Worm (Caenorhabditis elegans): ENCODE measurements around the gene T04F8.3.

The T04F8.3 gene

ce11 chrX:11661625-11662024 lies 3.2 kb downstream of the T04F8.3 start, which contains the start of gene sfxn-1.5 (continued):
- TF ChIP-seq hlh-30 (tag; optimal IDR thresholded peaks at IDR 0.05; ENCODE audit: insufficient read depth) (peak; percentile 16), zip-2 (tag; optimal IDR thresholded peaks at IDR 0.05) (no peak), cey-2 (tag; optimal IDR thresholded peaks at IDR 0.05; ENCODE audit: borderline replicate concordance, insufficient read depth) (no peak), fkh-10 (GFP tag; optimal IDR thresholded peaks at IDR 0.05) (no peak), unc-39 (tag; optimal IDR thresholded peaks at IDR 0.05) (no peak), spr-1 (tag; optimal IDR thresholded peaks at IDR 0.05) (no peak), lim-7 (GFP tag; IDR thresholded peaks at IDR 0.05) (no peak), ctbp-1 (GFP tag; IDR thresholded peaks at IDR 0.05) (no peak), mdl-1 (tag; optimal IDR thresholded peaks at IDR 0.05) (peak in 1 of 2 experiments; percentile 83), spr-3 (GFP tag; optimal IDR thresholded peaks at IDR 0.05) (no peak), ama-1 (optimal IDR thresholded peaks at IDR 0.05) (no peak), pha-4 (GFP tag; IDR thresholded peaks at IDR 0.05) (peak; percentile 29; the same call in 1 of the 2 replicates), pha-4 (tag; optimal IDR thresholded peaks at IDR 0.05) (no peak), D1046.2 (GFP tag; IDR thresholded peaks at IDR 0.05) (no peak), tra-1 (GFP tag; IDR thresholded peaks at IDR 0.05) (peak; percentile 68), mes-2 (tag; optimal IDR thresholded peaks at IDR 0.05; ENCODE audit: poor library complexity, severe bottlenecking) (peak; percentile 39), T26A8.4 (GFP tag; IDR thresholded peaks at IDR 0.05) (no peak)

ce11 chrX:11662069-11662468 lies 3.6 kb downstream of the T04F8.3 start:
- TF ChIP-seq aha-1 (tag) (peak; percentile 37), nhr-42 (GFP tag; IDR thresholded peaks at IDR 0.05) (no peak), F44E2.7 (GFP tag; IDR thresholded peaks at IDR 0.05) (no peak), Y75B8A.6 (GFP tag; IDR thresholded peaks at IDR 0.05) (no peak), madf-9 (GFP tag; conservative IDR thresholded peaks at IDR 0.05) (no peak), dmd-9 (GFP tag; IDR thresholded peaks at IDR 0.05) (no peak), lin-39 (tag; optimal IDR thresholded peaks at IDR 0.05) (no peak), ceh-32 (tag; optimal IDR thresholded peaks at IDR 0.05; ENCODE audit: poor library complexity) (no peak), nhr-28 (tag; optimal IDR thresholded peaks at IDR 0.05) (no peak), hlh-30 (tag; optimal IDR thresholded peaks at IDR 0.05; ENCODE audit: insufficient read depth) (peak; percentile 86), ceh-20 (GFP tag; IDR thresholded peaks at IDR 0.05) (peak; percentile 38; the same call in 1 of the 2 replicates), nhr-237 (tag; optimal IDR thresholded peaks at IDR 0.05) (no peak), tra-1 (GFP tag; IDR thresholded peaks at IDR 0.05) (0 out of 2 replicates have a peak, but pooled peaks have one; percentile 9), daf-16 (GFP tag; optimal IDR thresholded peaks at IDR 0.05) (no peak), daf-16 (tag; optimal IDR thresholded peaks at IDR 0.05) (no peak), F26F4.8 (GFP tag; conservative IDR thresholded peaks at IDR 0.05) (no peak), unc-62 (GFP tag; optimal IDR thresholded peaks at IDR 0.05 in 1 of 2) (peak in 1 of 2 experiments; percentile 4), unc-62 (tag; optimal IDR thresholded peaks at IDR 0.05) (no peak), snpc-1.2 (GFP tag; IDR thresholded peaks at IDR 0.05) (no peak), mdl-1 (tag; optimal IDR thresholded peaks at IDR 0.05) (no peak), skn-1 (tag; optimal IDR thresholded peaks at IDR 0.05) (no peak), lin-15B (tag; optimal IDR thresholded peaks at IDR 0.05) (no peak), zfp-3 (GFP tag; conservative IDR thresholded peaks at IDR 0.05) (0 out of 2 replicates have a peak, but pooled peaks have one; percentile 36), dve-1 (tag; optimal IDR thresholded peaks at IDR 0.05; ENCODE audit: insufficient read depth) (no peak), dmd-6 (GFP tag; IDR thresholded peaks at IDR 0.05) (peak; percentile 30), mxl-3 (GFP tag; optimal IDR thresholded peaks at IDR 0.05) (peak; percentile 11), dmd-8 (GFP tag; IDR thresholded peaks at IDR 0.05) (no peak), tag-97 (GFP tag; IDR thresholded peaks at IDR 0.05) (no peak), lim-7 (GFP tag; IDR thresholded peaks at IDR 0.05) (no peak), D1046.2 (GFP tag; IDR thresholded peaks at IDR 0.05) (no peak), zip-2 (tag; optimal IDR thresholded peaks at IDR 0.05) (no peak), nhr-41 (GFP tag; IDR thresholded peaks at IDR 0.05) (no peak), daf-12 (tag; optimal IDR thresholded peaks at IDR 0.05) (no peak), lsy-2 (tag; optimal IDR thresholded peaks at IDR 0.05) (no peak), arid-1 (GFP tag; conservative IDR thresholded peaks at IDR 0.05) (no peak), ces-1 (GFP tag; optimal IDR thresholded peaks at IDR 0.05) (no peak), hif-1 (tag; optimal IDR thresholded peaks at IDR 0.05) (no peak), pqm-1 (tag; optimal IDR thresholded peaks at IDR 0.05) (no peak), nhr-11 (tag; optimal IDR thresholded peaks at IDR 0.05) (no peak)

Measured in whole organism, L4 larva.